Worm (Caenorhabditis elegans): ENCODE results near the gene clec-190.

ce11 chrIV:15103224-15103679 is 22.7 kb downstream of the clec-190 start, which contains the start of gene srt-44:
- TF ChIP-seq nhr-19 (GFP tag; conservative IDR thresholded peaks at IDR 0.05) = no peak
- no peak for TF ChIP-seq jun-1 (tag; optimal IDR thresholded peaks at IDR 0.05)
- TF ChIP-seq nhr-12 (tag; optimal IDR thresholded peaks at IDR 0.05) = no peak
- no peak for TF ChIP-seq nhr-11 (tag; optimal IDR thresholded peaks at IDR 0.05)
- no peak for TF ChIP-seq xbp-1 (tag; optimal IDR thresholded peaks at IDR 0.05)
- no peak for TF ChIP-seq ama-1 (optimal IDR thresholded peaks at IDR 0.05)
